Worm (Caenorhabditis elegans) whole organism, L1 larva: Measurements from ENCODE around the gene fipr-7.

Source experiments
- C34B4.2 ChIP-seq: sonication (generic microtip); optimal IDR thresholded peaks from 2 replicates; lab custom pipeline; 2017; ENCODE audit warnings: mild to moderate bottlenecking, missing genetic modification characterization, missing compliant biosample characterization
- aly-2 ChIP-seq: fragments of 150-350 bp; optimal IDR thresholded peaks from 2 replicates; lab custom pipeline; 2014; ENCODE audit warnings: missing biosample characterization, missing genetic modification characterization
- blmp-1 ChIP-seq: fragments of 150-350 bp; optimal IDR thresholded peaks from 2 replicates; lab custom pipeline; 2014; ENCODE audit warnings: missing biosample characterization, missing genetic modification characterization
- ces-1 ChIP-seq: fragments of 150-350 bp; optimal IDR thresholded peaks from 2 replicates; lab custom pipeline; 2014; ENCODE audit warnings: missing biosample characterization, missing genetic modification reagents, missing genetic modification characterization
- dsc-1 ChIP-seq: sonication (generic microtip); optimal IDR thresholded peaks from 2 replicates; lab custom pipeline; 2016; ENCODE audit warnings: mild to moderate bottlenecking, missing genetic modification characterization, missing compliant biosample characterization
- efl-1 ChIP-seq, 4 experiments: fragments of 150-350 bp; optimal IDR thresholded peaks in 3 of 4; peaks in 1 of 4; 1 replicate in 1 of 4; 2 replicates in 3 of 4; lab custom pipeline; 2014; ENCODE audit warnings: missing biosample characterization in 2 of 4, missing genetic modification characterization in 2 of 4, missing genetic modification reagents in 2 of 4
- elt-2 ChIP-seq: sonication (generic microtip); optimal IDR thresholded peaks from 2 replicates; lab custom pipeline; 2016; ENCODE audit warnings: missing genetic modification characterization, mild to moderate bottlenecking, inconsistent platforms, missing compliant biosample characterization, missing genetic modification reagents
- fkh-10 ChIP-seq: sonication (generic microtip); optimal IDR thresholded peaks from 2 replicates; lab custom pipeline; 2017; ENCODE audit warnings: missing biosample characterization, missing genetic modification reagents, missing genetic modification characterization
- fkh-8 ChIP-seq: sonication (generic microtip); optimal IDR thresholded peaks from 2 replicates; lab custom pipeline; 2016; ENCODE audit warnings: mild to moderate bottlenecking, missing genetic modification characterization, missing compliant biosample characterization
- hlh-4 ChIP-seq: sonication (generic microtip); optimal IDR thresholded peaks from 2 replicates; lab custom pipeline; 2016; ENCODE audit warnings: mild to moderate bottlenecking, missing genetic modification characterization, missing compliant biosample characterization
- irx-1 ChIP-seq: sonication (generic microtip); optimal IDR thresholded peaks from 2 replicates; lab custom pipeline; 2016; ENCODE audit warnings: missing genetic modification characterization, missing compliant biosample characterization
- lin-13 ChIP-seq: fragments of 150-350 bp; optimal IDR thresholded peaks from 2 replicates; lab custom pipeline; 2014; ENCODE audit warnings: missing biosample characterization, missing genetic modification reagents, missing genetic modification characterization
- lin-14 ChIP-seq: fragments of 200-800 bp; sonication (Bioruptor generic); optimal IDR thresholded peaks from 2 replicates; lab custom pipeline; 2018; ENCODE audit warnings: mild to moderate bottlenecking, missing genetic modification characterization, moderate library complexity, missing compliant biosample characterization
- nhr-11 ChIP-seq: fragments of 150-350 bp; optimal IDR thresholded peaks from 2 replicates; lab custom pipeline; 2014; ENCODE audit warnings: missing biosample characterization, missing genetic modification characterization
- nhr-12 ChIP-seq: sonication (generic microtip); optimal IDR thresholded peaks from 2 replicates; lab custom pipeline; 2017; ENCODE audit warnings: missing biosample characterization, missing genetic modification characterization
- nhr-19 ChIP-seq: fragments of 200-800 bp; sonication (Bioruptor generic); conservative IDR thresholded peaks from 2 replicates; pipeline ENCODE4 v1.3.6; 2022; ENCODE audit warnings: missing genetic modification characterization, missing compliant biosample characterization
- nhr-28 ChIP-seq: fragments of 150-350 bp; optimal IDR thresholded peaks from 2 replicates; lab custom pipeline; 2014; ENCODE audit warnings: missing biosample characterization, missing genetic modification characterization
- nhr-47 ChIP-seq: sonication (generic microtip); optimal IDR thresholded peaks from 2 replicates; lab custom pipeline; 2016; ENCODE audit warnings: mild to moderate bottlenecking, missing genetic modification characterization, moderate library complexity, missing compliant biosample characterization
- nhr-71 ChIP-seq: sonication (generic microtip); optimal IDR thresholded peaks from 2 replicates; lab custom pipeline; 2016; ENCODE audit warnings: mild to moderate bottlenecking, missing genetic modification characterization, moderate library complexity, missing compliant biosample characterization
- nhr-85 ChIP-seq: sonication (generic microtip); peaks from one replicate; lab custom pipeline; 2016; ENCODE audit warnings: missing genetic modification characterization, inconsistent platforms, missing compliant biosample characterization
- pqm-1 ChIP-seq: sonication (generic microtip); optimal IDR thresholded peaks from 3 replicates; lab custom pipeline; 2017; ENCODE audit warnings: missing biosample characterization, missing genetic modification characterization
- rnt-1 ChIP-seq: sonication (generic microtip); optimal IDR thresholded peaks from 2 replicates; lab custom pipeline; 2016; ENCODE audit warnings: mild to moderate bottlenecking, missing genetic modification characterization, moderate library complexity, missing compliant biosample characterization
- tbx-2 ChIP-seq: sonication (generic microtip); optimal IDR thresholded peaks from 2 replicates; lab custom pipeline; 2016; ENCODE audit warnings: missing genetic modification characterization, missing compliant biosample characterization
- tlp-1 ChIP-seq: fragments of 150-350 bp; optimal IDR thresholded peaks from 2 replicates; lab custom pipeline; 2014; ENCODE audit warnings: missing biosample characterization, missing genetic modification characterization
- unc-86 ChIP-seq: sonication (generic microtip); optimal IDR thresholded peaks from 2 replicates; lab custom pipeline; 2016; ENCODE audit warnings: missing genetic modification characterization, missing compliant biosample characterization
- zag-1 ChIP-seq: fragments of 150-350 bp; optimal IDR thresholded peaks from 2 replicates; lab custom pipeline; 2014; ENCODE audit warnings: missing biosample characterization, missing genetic modification characterization
- zip-4 ChIP-seq: fragments of 200-800 bp; sonication (Bioruptor generic); optimal IDR thresholded peaks from 2 replicates; lab custom pipeline; 2018; ENCODE audit warnings: mild to moderate bottlenecking, missing genetic modification characterization, moderate library complexity, missing compliant biosample characterization

The fipr-7 gene

ce11 chrV:10275619-10276018, 46.0 kb downstream of the fipr-7 start, which contains the start of gene Y22F5A.11:
Gene Y22F5A.11, minus strand, starts transcription at chrV:10275646.
- TF ChIP-seq blmp-1 (tag; lab: Kevin White, UChicago) (no peak), irx-1 (tag; lab: Kevin White, UChicago) (no peak), nhr-11 (tag; lab: Kevin White, UChicago) (no peak), fkh-10 (GFP tag; lab: Kevin White, UChicago) (peak; percentile 4), lin-14 (GFP tag; lab: Kevin White, UChicago) (peak; percentile 55), nhr-12 (tag; lab: Kevin White, UChicago) (no peak)

ce11 chrV:10276038-10276437, 46.4 kb downstream of the fipr-7 start:
- TF ChIP-seq C34B4.2 (tag; lab: Kevin White, UChicago) (no peak), unc-86 (tag; lab: Kevin White, UChicago) (no peak), fkh-8 (tag; lab: Kevin White, UChicago) (peak; percentile 39), nhr-28 (no peak), lin-13 (GFP tag; lab: Kevin White, UChicago) (no peak), rnt-1 (tag; lab: Kevin White, UChicago) (no peak), dsc-1 (tag; lab: Kevin White, UChicago) (peak; percentile 29), aly-2 (tag; lab: Kevin White, UChicago) (no peak), hlh-4 (tag; lab: Kevin White, UChicago) (peak; percentile 99), tbx-2 (tag; lab: Kevin White, UChicago) (no peak), ces-1 (no peak), nhr-19 (GFP tag; lab: Robert Waterston, UW) (no peak), nhr-47 (tag; lab: Kevin White, UChicago) (no peak), nhr-85 (tag; lab: Kevin White, UChicago) (no peak), nhr-71 (tag; lab: Kevin White, UChicago) (peak; percentile 43)

ce11 chrV:10277579-10277978, 48.0 kb downstream of the fipr-7 start, which contains the start of gene lys-1:
Gene lys-1, plus strand, starts transcription at chrV:10277904.
- TF ChIP-seq tlp-1 (peak; percentile 21), pqm-1 (tag; lab: Kevin White, UChicago) (no peak), nhr-11 (tag; lab: Kevin White, UChicago) (no peak), tbx-2 (tag; lab: Kevin White, UChicago) (no peak), zip-4 (no peak), elt-2 (tag; lab: Kevin White, UChicago) (peak; percentile 54), zag-1 (tag; lab: Kevin White, UChicago) (no peak), efl-1 (optimal IDR thresholded peaks at IDR 0.05; lab: Kevin White, UChicago) (no peak), efl-1 (GFP tag; optimal IDR thresholded peaks at IDR 0.05 in 1 of 2; lab: Kevin White, UChicago) (peak in 1 of 2 experiments; percentile 22)
- TF ChIP-seq, all 84 proteins: peak for 3
